Worm (Caenorhabditis elegans) whole organism, L1 larva: Measurements from ENCODE around the gene shw-3.

Experiments used
- C16A3.4 ChIP-seq: fragments of 150-350 bp; optimal IDR thresholded peaks from 2 replicates; lab custom pipeline; 2014; ENCODE audit warnings: missing biosample characterization, missing genetic modification characterization
- F16B12.6 ChIP-seq: fragments of 150-350 bp; optimal IDR thresholded peaks from 2 replicates; lab custom pipeline; 2014; ENCODE audit warnings: missing biosample characterization, missing genetic modification characterization
- aha-1 ChIP-seq: fragments of 150-350 bp; optimal IDR thresholded peaks from 2 replicates; lab custom pipeline; 2014; ENCODE audit warnings: missing biosample characterization, missing genetic modification characterization
- ama-1 ChIP-seq: fragments of 150-350 bp; optimal IDR thresholded peaks from 2 replicates; lab custom pipeline; 2014
- blmp-1 ChIP-seq: fragments of 150-350 bp; optimal IDR thresholded peaks from 2 replicates; lab custom pipeline; 2014; ENCODE audit warnings: missing biosample characterization, missing genetic modification characterization
- ceh-63 ChIP-seq: fragments of 200-800 bp; sonication (Bioruptor generic); optimal IDR thresholded peaks from 2 replicates; lab custom pipeline; 2018; ENCODE audit warnings: mild to moderate bottlenecking, missing genetic modification characterization, missing compliant biosample characterization
- ceh-8 ChIP-seq: fragments of 200-800 bp; sonication (Bioruptor generic); optimal IDR thresholded peaks from 2 replicates; lab custom pipeline; 2018; ENCODE audit warnings: mild to moderate bottlenecking, missing genetic modification characterization, moderate library complexity, missing compliant biosample characterization
- ceh-82 ChIP-seq, 3 experiments: fragments of 150-350 bp in 1 of 3; sonication (generic microtip) in 2 of 3; optimal IDR thresholded peaks; 2 replicates each; lab custom pipeline; 2014 to 2017; ENCODE audit warnings: missing biosample characterization in 3 of 3, missing genetic modification characterization in 3 of 3
- ces-1 ChIP-seq: fragments of 150-350 bp; optimal IDR thresholded peaks from 2 replicates; lab custom pipeline; 2014; ENCODE audit warnings: missing biosample characterization, missing genetic modification reagents, missing genetic modification characterization
- dsc-1 ChIP-seq: sonication (generic microtip); optimal IDR thresholded peaks from 2 replicates; lab custom pipeline; 2016; ENCODE audit warnings: mild to moderate bottlenecking, missing genetic modification characterization, missing compliant biosample characterization
- egl-27 ChIP-seq, 2 experiments: fragments of 150-350 bp in 1 of 2; sonication (generic microtip); optimal IDR thresholded peaks; 3 replicates each; lab custom pipeline; 2017 to 2018; ENCODE audit warnings: missing biosample characterization in 2 of 2, missing genetic modification characterization in 2 of 2, missing genetic modification reagents in 2 of 2
- elt-3 ChIP-seq, 6 experiments: fragments of 150-350 bp in 1 of 6; sonication (generic microtip); optimal IDR thresholded peaks; 2 replicates each; lab custom pipeline; 2017 to 2018; ENCODE audit warnings: missing biosample characterization in 6 of 6, missing genetic modification characterization in 6 of 6, inconsistent platforms in 1 of 6
- ets-5 ChIP-seq: fragments of 200-800 bp; sonication (Bioruptor generic); IDR thresholded peaks from 2 replicates; pipeline ENCODE4 v1.3.6; 2022; ENCODE audit warnings: missing genetic modification characterization, missing compliant biosample characterization
- fkh-4 ChIP-seq: sonication (generic microtip); optimal IDR thresholded peaks from 2 replicates; lab custom pipeline; 2016; ENCODE audit warnings: missing compliant biosample characterization, missing genetic modification characterization, borderline replicate concordance
- grh-1 ChIP-seq: fragments of 200-800 bp; sonication (Bioruptor generic); IDR thresholded peaks from 2 replicates; pipeline ENCODE4 v1.3.6; 2022; ENCODE audit warnings: missing genetic modification reagents, missing genetic modification characterization, missing compliant biosample characterization
- hlh-17 ChIP-seq: fragments of 200-800 bp; sonication (Bioruptor generic); optimal IDR thresholded peaks from 2 replicates; lab custom pipeline; 2018; ENCODE audit warnings: missing genetic modification characterization, mild to moderate bottlenecking, missing compliant biosample characterization, moderate library complexity, borderline replicate concordance
- irx-1 ChIP-seq: sonication (generic microtip); optimal IDR thresholded peaks from 2 replicates; lab custom pipeline; 2016; ENCODE audit warnings: missing genetic modification characterization, missing compliant biosample characterization
- lin-14 ChIP-seq: fragments of 200-800 bp; sonication (Bioruptor generic); optimal IDR thresholded peaks from 2 replicates; lab custom pipeline; 2018; ENCODE audit warnings: mild to moderate bottlenecking, missing genetic modification characterization, moderate library complexity, missing compliant biosample characterization
- lsy-2 ChIP-seq, 2 experiments: fragments of 150-350 bp; optimal IDR thresholded peaks; 2 replicates each; lab custom pipeline; 2014; ENCODE audit warnings: missing biosample characterization in 2 of 2, missing genetic modification characterization in 2 of 2
- nhr-19 ChIP-seq: fragments of 200-800 bp; sonication (Bioruptor generic); conservative IDR thresholded peaks from 2 replicates; pipeline ENCODE4 v1.3.6; 2022; ENCODE audit warnings: missing genetic modification characterization, missing compliant biosample characterization
- nhr-20 ChIP-seq: sonication (generic microtip); optimal IDR thresholded peaks from 2 replicates; lab custom pipeline; 2016; ENCODE audit warnings: mild to moderate bottlenecking, missing genetic modification characterization, missing compliant biosample characterization
- nhr-237 ChIP-seq: fragments of 150-350 bp; optimal IDR thresholded peaks from 2 replicates; lab custom pipeline; 2014; ENCODE audit warnings: missing biosample characterization, missing genetic modification characterization
- nhr-85 ChIP-seq: sonication (generic microtip); peaks from one replicate; lab custom pipeline; 2016; ENCODE audit warnings: missing genetic modification characterization, inconsistent platforms, missing compliant biosample characterization
- pag-3 ChIP-seq: sonication (generic microtip); optimal IDR thresholded peaks from 2 replicates; lab custom pipeline; 2017; ENCODE audit warnings: missing genetic modification characterization, mild to moderate bottlenecking, missing compliant biosample characterization, antibody characterized with exemption, borderline replicate concordance; ENCODE audit not compliant: insufficient read depth
- pqm-1 ChIP-seq: sonication (generic microtip); optimal IDR thresholded peaks from 3 replicates; lab custom pipeline; 2017; ENCODE audit warnings: missing biosample characterization, missing genetic modification characterization
- rnt-1 ChIP-seq: sonication (generic microtip); optimal IDR thresholded peaks from 2 replicates; lab custom pipeline; 2016; ENCODE audit warnings: mild to moderate bottlenecking, missing genetic modification characterization, moderate library complexity, missing compliant biosample characterization
- skn-1 ChIP-seq: fragments of 150-350 bp; optimal IDR thresholded peaks from 2 replicates; lab custom pipeline; 2014; ENCODE audit warnings: missing biosample characterization, missing genetic modification characterization
- sox-4 ChIP-seq: sonication (generic microtip); optimal IDR thresholded peaks from 2 replicates; lab custom pipeline; 2016; ENCODE audit warnings: missing genetic modification characterization, missing compliant biosample characterization
- swsn-7 ChIP-seq: sonication (generic microtip); optimal IDR thresholded peaks from 2 replicates; lab custom pipeline; 2016; ENCODE audit warnings: missing genetic modification characterization, missing compliant biosample characterization
- unc-130 ChIP-seq: fragments of 150-350 bp; optimal IDR thresholded peaks from 2 replicates; lab custom pipeline; 2017; ENCODE audit warnings: missing biosample characterization, missing genetic modification characterization, inconsistent platforms
- unc-98 ChIP-seq: fragments of 200-800 bp; sonication (Bioruptor generic); IDR thresholded peaks from 2 replicates; pipeline ENCODE4 v1.3.6; 2022; ENCODE audit warnings: missing genetic modification characterization, missing compliant biosample characterization
- zag-1 ChIP-seq: fragments of 150-350 bp; optimal IDR thresholded peaks from 2 replicates; lab custom pipeline; 2014; ENCODE audit warnings: missing biosample characterization, missing genetic modification characterization

Gene shw-3

ce11 chrV:13000068-13000467, 13.1 kb upstream of the shw-3 start:
- TF ChIP-seq rnt-1 (tag; lab: Kevin White, UChicago) (no peak), skn-1 (tag; lab: Kevin White, UChicago) (no peak), lin-14 (GFP tag; lab: Kevin White, UChicago) (no peak), nhr-237 (tag; lab: Kevin White, UChicago) (no peak), aha-1 (no peak), F16B12.6 (no peak), nhr-85 (no peak), ceh-63 (GFP tag; lab: Kevin White, UChicago) (no peak), nhr-20 (tag; lab: Kevin White, UChicago) (no peak)

- TF ChIP-seq F16B12.6, result no peak
- TF ChIP-seq ets-5, result no peak
- no peak for TF ChIP-seq rnt-1 (tag; lab: Kevin White, UChicago)
- no peak for TF ChIP-seq ces-1 (GFP tag; lab: Kevin White, UChicago)
- TF ChIP-seq nhr-20 (tag; lab: Kevin White, UChicago), result no peak
- no peak for TF ChIP-seq ceh-82 (tag; optimal IDR thresholded peaks at IDR 0.05; lab: Kevin White, UChicago)
- no peak for TF ChIP-seq hlh-17 (GFP tag; lab: Kevin White, UChicago)
- TF ChIP-seq unc-98 (GFP tag; lab: Robert Waterston, UW), result no peak
- no peak for TF ChIP-seq C16A3.4 (tag; lab: Kevin White, UChicago)
- no peak for TF ChIP-seq zag-1 (tag; lab: Kevin White, UChicago)
- no peak for TF ChIP-seq swsn-7 (tag; lab: Kevin White, UChicago)
- TF ChIP-seq nhr-19 (GFP tag; lab: Robert Waterston, UW), result no peak
- no peak for TF ChIP-seq sox-4
- TF ChIP-seq pqm-1 (tag; lab: Kevin White, UChicago), result no peak
- no peak for TF ChIP-seq unc-130
- TF ChIP-seq egl-27 (tag; optimal IDR thresholded peaks at IDR 0.05; lab: Kevin White, UChicago), result no peak
- no peak for TF ChIP-seq pag-3 (tag; lab: Kevin White, UChicago)
Observed at ce11 chrV:12999559-12999958, 12.6 kb upstream of the shw-3 start, which contains the start of gene far-4. Gene far-4, minus strand, starts transcription at chrV:12999659.

DNA sequence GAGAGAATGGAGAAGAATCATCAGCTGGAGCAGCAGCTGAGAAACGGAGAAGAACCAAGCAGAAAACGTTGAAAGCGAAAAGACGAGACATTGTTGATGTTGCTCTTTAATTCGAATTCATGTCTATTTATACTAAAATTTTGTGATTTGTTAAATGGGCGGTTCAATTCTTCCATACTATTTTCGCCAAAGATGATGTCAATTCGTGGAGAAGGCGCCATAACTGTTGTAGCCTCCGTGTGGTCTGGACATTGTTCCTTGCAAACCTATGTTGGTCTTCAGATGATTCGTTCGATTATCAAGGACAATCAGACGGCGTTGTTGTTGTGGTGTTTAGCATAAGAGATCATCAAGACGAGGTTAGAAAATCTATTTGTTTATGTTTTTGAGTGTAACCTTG, 10.5 kb upstream of the shw-3 start, which contains the start of gene far-3:
Gene far-3 (minus strand): TSS at position 101 of the 400 bp plus-strand sequence.
- no peak for TF ChIP-seq lsy-2 (tag; optimal IDR thresholded peaks at IDR 0.05; lab: Kevin White, UChicago)
- no peak for TF ChIP-seq ceh-82 (tag; optimal IDR thresholded peaks at IDR 0.05; lab: Kevin White, UChicago)
- no peak for TF ChIP-seq rnt-1 (tag; lab: Kevin White, UChicago)
- no peak for TF ChIP-seq dsc-1
- no peak for TF ChIP-seq fkh-4 (tag; lab: Kevin White, UChicago)

DNA sequence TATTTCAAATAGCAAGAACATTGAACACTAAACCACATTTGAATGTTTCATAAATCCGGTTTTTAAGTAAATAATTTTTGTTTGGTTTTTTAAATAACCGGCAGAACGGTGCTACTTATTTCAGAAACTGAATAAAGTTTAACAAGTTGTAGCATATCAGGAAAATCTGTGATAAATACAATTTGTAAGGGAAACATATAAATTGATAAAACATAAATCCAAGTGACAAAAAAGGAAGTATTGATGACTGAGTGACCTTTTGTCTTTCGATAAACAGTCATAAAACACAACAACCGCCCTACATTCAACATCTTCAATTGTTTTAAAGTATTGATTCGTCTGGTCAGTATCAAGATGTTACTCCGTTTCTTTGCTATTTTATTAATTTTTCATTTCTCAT, 8.3 kb upstream of the shw-3 start, which contains the start of gene far-5:
Gene far-5 (plus strand): TSS at position 301 of the 400 bp plus-strand sequence.
- TF ChIP-seq blmp-1, result peak; percentile 30
- no peak for TF ChIP-seq ceh-8 (GFP tag; lab: Kevin White, UChicago)
- peak in 1 of 6 experiments; percentile 29 for TF ChIP-seq elt-3 (tag; optimal IDR thresholded peaks at IDR 0.05; lab: Kevin White, UChicago)

DNA sequence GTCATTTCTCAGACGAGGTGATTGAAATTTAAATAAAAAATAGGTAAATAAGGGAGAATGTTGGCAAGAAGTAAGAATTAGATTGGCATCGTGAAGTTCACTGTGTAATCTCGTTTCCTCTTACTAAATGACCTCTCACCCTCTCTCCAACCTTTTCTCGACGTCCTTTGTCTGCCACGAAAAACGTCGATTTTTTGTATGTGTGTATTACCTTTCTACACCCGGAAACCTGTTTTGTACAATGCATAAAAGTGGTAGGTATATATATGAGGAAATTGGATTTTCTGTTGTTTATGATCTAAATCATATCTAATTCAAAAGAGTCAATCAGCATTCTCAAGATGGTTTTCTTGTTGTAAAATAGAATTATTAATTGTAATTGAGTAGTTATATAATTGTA, 5.9 kb upstream of the shw-3 start, which contains the start of the genes F15B9.11 and dsl-7:
Gene F15B9.11 (minus strand): TSS at position 5 of the 400 bp plus-strand sequence.
Gene dsl-7 (plus strand): TSS at position 260 of the 400 bp plus-strand sequence.
- TF ChIP-seq blmp-1, result peak; percentile 18
- TF ChIP-seq irx-1 (tag; lab: Kevin White, UChicago), result no peak
- peak; percentile 82 for TF ChIP-seq nhr-85
- peak; percentile 60 for TF ChIP-seq lin-14 (GFP tag; lab: Kevin White, UChicago)
- TF ChIP-seq grh-1 (GFP tag; lab: Robert Waterston, UW), result 0 out of 2 replicates have a peak, but pooled peaks have one; percentile 45
- TF ChIP-seq ama-1 (lab: Kevin White, UChicago), result no peak
